Worm (Caenorhabditis elegans): ENCODE results near the gene unc-43.

- TF ChIP-seq unc-62 (GFP tag; optimal IDR thresholded peaks at IDR 0.05) (no peak), nhr-23 (tag; optimal IDR thresholded peaks at IDR 0.05) (no peak)
These were observed 56.0 kb downstream of the unc-43 start, which contains the start of gene R09E10.6 for ce11 chrIV:10294030-10294429.
